Worm (Caenorhabditis elegans) whole organism, L1 larva: Measurements from ENCODE around the gene F26C11.1.

Experiments
- C04F5.9 ChIP-seq: sonication (generic microtip); optimal IDR thresholded peaks from 2 replicates; lab custom pipeline; 2016; ENCODE audit warnings: missing genetic modification characterization, missing compliant biosample characterization
- F16B12.6 ChIP-seq: fragments of 150-350 bp; optimal IDR thresholded peaks from 2 replicates; lab custom pipeline; 2014; ENCODE audit warnings: missing biosample characterization, missing genetic modification characterization
- Y116A8C.19 ChIP-seq: sonication (generic microtip); optimal IDR thresholded peaks from 2 replicates; lab custom pipeline; 2016; ENCODE audit warnings: missing compliant biosample characterization, missing genetic modification characterization, borderline replicate concordance
- aly-2 ChIP-seq: fragments of 150-350 bp; optimal IDR thresholded peaks from 2 replicates; lab custom pipeline; 2014; ENCODE audit warnings: missing biosample characterization, missing genetic modification characterization
- ama-1 ChIP-seq: fragments of 150-350 bp; optimal IDR thresholded peaks from 2 replicates; lab custom pipeline; 2014
- blmp-1 ChIP-seq: fragments of 150-350 bp; optimal IDR thresholded peaks from 2 replicates; lab custom pipeline; 2014; ENCODE audit warnings: missing biosample characterization, missing genetic modification characterization
- ceh-63 ChIP-seq: fragments of 200-800 bp; sonication (Bioruptor generic); optimal IDR thresholded peaks from 2 replicates; lab custom pipeline; 2018; ENCODE audit warnings: mild to moderate bottlenecking, missing genetic modification characterization, missing compliant biosample characterization
- ceh-82 ChIP-seq, 3 experiments: fragments of 150-350 bp in 1 of 3; sonication (generic microtip) in 2 of 3; optimal IDR thresholded peaks; 2 replicates each; lab custom pipeline; 2014 to 2017; ENCODE audit warnings: missing biosample characterization in 3 of 3, missing genetic modification characterization in 3 of 3
- ceh-90 ChIP-seq: sonication (generic microtip); optimal IDR thresholded peaks from 2 replicates; lab custom pipeline; 2016; ENCODE audit warnings: missing genetic modification characterization, missing compliant biosample characterization
- ces-1 ChIP-seq: fragments of 150-350 bp; optimal IDR thresholded peaks from 2 replicates; lab custom pipeline; 2014; ENCODE audit warnings: missing biosample characterization, missing genetic modification reagents, missing genetic modification characterization
- dpl-1 ChIP-seq, 3 experiments: fragments of 150-350 bp in 2 of 3; sonication (generic microtip) in 1 of 3; optimal IDR thresholded peaks; 2 replicates each; lab custom pipeline; 2014 to 2017; ENCODE audit warnings: missing biosample characterization in 3 of 3, missing genetic modification characterization in 3 of 3, missing genetic modification reagents in 3 of 3
- dsc-1 ChIP-seq: sonication (generic microtip); optimal IDR thresholded peaks from 2 replicates; lab custom pipeline; 2016; ENCODE audit warnings: mild to moderate bottlenecking, missing genetic modification characterization, missing compliant biosample characterization
- efl-1 ChIP-seq, 4 experiments: fragments of 150-350 bp; optimal IDR thresholded peaks in 3 of 4; peaks in 1 of 4; 1 replicate in 1 of 4; 2 replicates in 3 of 4; lab custom pipeline; 2014; ENCODE audit warnings: missing biosample characterization in 2 of 4, missing genetic modification characterization in 2 of 4, missing genetic modification reagents in 2 of 4
- elt-2 ChIP-seq: sonication (generic microtip); optimal IDR thresholded peaks from 2 replicates; lab custom pipeline; 2016; ENCODE audit warnings: missing genetic modification characterization, mild to moderate bottlenecking, inconsistent platforms, missing compliant biosample characterization, missing genetic modification reagents
- fkh-10 ChIP-seq: sonication (generic microtip); optimal IDR thresholded peaks from 2 replicates; lab custom pipeline; 2017; ENCODE audit warnings: missing biosample characterization, missing genetic modification reagents, missing genetic modification characterization
- fkh-4 ChIP-seq: sonication (generic microtip); optimal IDR thresholded peaks from 2 replicates; lab custom pipeline; 2016; ENCODE audit warnings: missing compliant biosample characterization, missing genetic modification characterization, borderline replicate concordance
- fkh-8 ChIP-seq: sonication (generic microtip); optimal IDR thresholded peaks from 2 replicates; lab custom pipeline; 2016; ENCODE audit warnings: mild to moderate bottlenecking, missing genetic modification characterization, missing compliant biosample characterization
- hlh-17 ChIP-seq: fragments of 200-800 bp; sonication (Bioruptor generic); optimal IDR thresholded peaks from 2 replicates; lab custom pipeline; 2018; ENCODE audit warnings: missing genetic modification characterization, mild to moderate bottlenecking, missing compliant biosample characterization, moderate library complexity, borderline replicate concordance
- irx-1 ChIP-seq: sonication (generic microtip); optimal IDR thresholded peaks from 2 replicates; lab custom pipeline; 2016; ENCODE audit warnings: missing genetic modification characterization, missing compliant biosample characterization
- isw-1 ChIP-seq: fragments of 200-800 bp; sonication (Bioruptor generic); IDR thresholded peaks from 2 replicates; pipeline ENCODE4 v1.3.6; 2022; ENCODE audit warnings: missing genetic modification characterization, missing compliant biosample characterization
- jun-1 ChIP-seq: fragments of 150-350 bp; optimal IDR thresholded peaks from 2 replicates; lab custom pipeline; 2014; ENCODE audit warnings: missing biosample characterization, missing genetic modification reagents, missing genetic modification characterization
- lin-13 ChIP-seq: fragments of 150-350 bp; optimal IDR thresholded peaks from 2 replicates; lab custom pipeline; 2014; ENCODE audit warnings: missing biosample characterization, missing genetic modification reagents, missing genetic modification characterization
- lin-14 ChIP-seq: fragments of 200-800 bp; sonication (Bioruptor generic); optimal IDR thresholded peaks from 2 replicates; lab custom pipeline; 2018; ENCODE audit warnings: mild to moderate bottlenecking, missing genetic modification characterization, moderate library complexity, missing compliant biosample characterization
- lin-15B ChIP-seq: fragments of 150-350 bp; sonication (generic microtip); optimal IDR thresholded peaks from 3 replicates; lab custom pipeline; 2014; ENCODE audit warnings: missing biosample characterization, missing genetic modification characterization
- lin-35 ChIP-seq, 2 experiments: fragments of 150-350 bp; optimal IDR thresholded peaks; 2 replicates each; lab custom pipeline; 2014; ENCODE audit warnings: missing biosample characterization in 2 of 2, missing genetic modification characterization in 2 of 2, missing genetic modification reagents in 2 of 2
- lin-39 ChIP-seq: fragments of 150-350 bp; optimal IDR thresholded peaks from 2 replicates; lab custom pipeline; 2014; ENCODE audit warnings: missing biosample characterization, missing genetic modification reagents, missing genetic modification characterization
- lir-3 ChIP-seq: sonication (generic microtip); optimal IDR thresholded peaks from 2 replicates; lab custom pipeline; 2016; ENCODE audit warnings: mild to moderate bottlenecking, missing genetic modification characterization, moderate library complexity, missing compliant biosample characterization; ENCODE audit not compliant: poor library complexity
- lsy-2 ChIP-seq, 2 experiments: fragments of 150-350 bp; optimal IDR thresholded peaks; 2 replicates each; lab custom pipeline; 2014; ENCODE audit warnings: missing biosample characterization in 2 of 2, missing genetic modification characterization in 2 of 2
- mab-9 ChIP-seq: fragments of 200-800 bp; sonication (Bioruptor generic); IDR thresholded peaks from 2 replicates; pipeline ENCODE4 v1.3.6; 2022; ENCODE audit warnings: missing genetic modification reagents, missing genetic modification characterization, missing compliant biosample characterization
- mdl-1 ChIP-seq, 2 experiments: fragments of 150-350 bp; optimal IDR thresholded peaks; 2 replicates each; lab custom pipeline; 2014 to 2017; ENCODE audit warnings: missing biosample characterization in 2 of 2, missing genetic modification characterization in 2 of 2, inconsistent platforms in 1 of 2
- nhr-11 ChIP-seq: fragments of 150-350 bp; optimal IDR thresholded peaks from 2 replicates; lab custom pipeline; 2014; ENCODE audit warnings: missing biosample characterization, missing genetic modification characterization
- nhr-12 ChIP-seq: sonication (generic microtip); optimal IDR thresholded peaks from 2 replicates; lab custom pipeline; 2017; ENCODE audit warnings: missing biosample characterization, missing genetic modification characterization
- nhr-19 ChIP-seq: fragments of 200-800 bp; sonication (Bioruptor generic); conservative IDR thresholded peaks from 2 replicates; pipeline ENCODE4 v1.3.6; 2022; ENCODE audit warnings: missing genetic modification characterization, missing compliant biosample characterization
- nhr-20 ChIP-seq: sonication (generic microtip); optimal IDR thresholded peaks from 2 replicates; lab custom pipeline; 2016; ENCODE audit warnings: mild to moderate bottlenecking, missing genetic modification characterization, missing compliant biosample characterization
- nhr-28 ChIP-seq: fragments of 150-350 bp; optimal IDR thresholded peaks from 2 replicates; lab custom pipeline; 2014; ENCODE audit warnings: missing biosample characterization, missing genetic modification characterization
- nhr-47 ChIP-seq: sonication (generic microtip); optimal IDR thresholded peaks from 2 replicates; lab custom pipeline; 2016; ENCODE audit warnings: mild to moderate bottlenecking, missing genetic modification characterization, moderate library complexity, missing compliant biosample characterization
- nhr-71 ChIP-seq: sonication (generic microtip); optimal IDR thresholded peaks from 2 replicates; lab custom pipeline; 2016; ENCODE audit warnings: mild to moderate bottlenecking, missing genetic modification characterization, moderate library complexity, missing compliant biosample characterization
- nhr-76 ChIP-seq: sonication (generic microtip); optimal IDR thresholded peaks from 2 replicates; lab custom pipeline; 2017; ENCODE audit warnings: missing biosample characterization, missing genetic modification characterization
- nhr-77 ChIP-seq: fragments of 150-350 bp; optimal IDR thresholded peaks from 2 replicates; lab custom pipeline; 2014; ENCODE audit warnings: missing biosample characterization, missing genetic modification characterization
- nhr-85 ChIP-seq: sonication (generic microtip); peaks from one replicate; lab custom pipeline; 2016; ENCODE audit warnings: missing genetic modification characterization, inconsistent platforms, missing compliant biosample characterization
- pax-3 ChIP-seq: fragments of 200-800 bp; sonication (Bioruptor generic); optimal IDR thresholded peaks from 2 replicates; lab custom pipeline; 2018; ENCODE audit warnings: mild to moderate bottlenecking, missing genetic modification characterization, moderate library complexity, missing compliant biosample characterization
- rnt-1 ChIP-seq: sonication (generic microtip); optimal IDR thresholded peaks from 2 replicates; lab custom pipeline; 2016; ENCODE audit warnings: mild to moderate bottlenecking, missing genetic modification characterization, moderate library complexity, missing compliant biosample characterization
- snu-23 ChIP-seq: sonication (generic microtip); optimal IDR thresholded peaks from 2 replicates; lab custom pipeline; 2016; ENCODE audit warnings: missing genetic modification characterization, missing compliant biosample characterization
- sptf-1 ChIP-seq: fragments of 150-350 bp; optimal IDR thresholded peaks from 2 replicates; lab custom pipeline; 2014; ENCODE audit warnings: missing biosample characterization, missing genetic modification characterization
- swsn-7 ChIP-seq: sonication (generic microtip); optimal IDR thresholded peaks from 2 replicates; lab custom pipeline; 2016; ENCODE audit warnings: missing genetic modification characterization, missing compliant biosample characterization
- tbx-2 ChIP-seq: sonication (generic microtip); optimal IDR thresholded peaks from 2 replicates; lab custom pipeline; 2016; ENCODE audit warnings: missing genetic modification characterization, missing compliant biosample characterization
- tlp-1 ChIP-seq: fragments of 150-350 bp; optimal IDR thresholded peaks from 2 replicates; lab custom pipeline; 2014; ENCODE audit warnings: missing biosample characterization, missing genetic modification characterization
- unc-62 ChIP-seq: fragments of 150-350 bp; optimal IDR thresholded peaks from 2 replicates; lab custom pipeline; 2014; ENCODE audit warnings: missing biosample characterization, missing genetic modification reagents, missing genetic modification characterization
- unc-86 ChIP-seq: sonication (generic microtip); optimal IDR thresholded peaks from 2 replicates; lab custom pipeline; 2016; ENCODE audit warnings: missing genetic modification characterization, missing compliant biosample characterization
- unc-98 ChIP-seq: fragments of 200-800 bp; sonication (Bioruptor generic); IDR thresholded peaks from 2 replicates; pipeline ENCODE4 v1.3.6; 2022; ENCODE audit warnings: missing genetic modification characterization, missing compliant biosample characterization
- xbp-1 ChIP-seq: sonication (generic microtip); optimal IDR thresholded peaks from 2 replicates; lab custom pipeline; 2016; ENCODE audit warnings: missing genetic modification characterization, missing compliant biosample characterization
- ztf-11 ChIP-seq, 2 experiments: sonication (generic microtip); optimal IDR thresholded peaks; 2 replicates each; lab custom pipeline; 2016 to 2017; ENCODE audit warnings: missing genetic modification characterization in 2 of 2, missing biosample characterization in 1 of 2, missing compliant biosample characterization in 1 of 2
- ztf-4 ChIP-seq: fragments of 150-350 bp; optimal IDR thresholded peaks from 2 replicates; lab custom pipeline; 2014; ENCODE audit warnings: missing biosample characterization, missing genetic modification characterization

The F26C11.1 gene

ce11 chrII:9931012-9931411 lies 36.5 kb downstream of the F26C11.1 start:
- TF ChIP-seq irx-1 (peak; percentile 39), sptf-1 (tag; lab: Kevin White, UChicago) (no peak), fkh-8 (tag; lab: Kevin White, UChicago) (peak; percentile 57), C04F5.9 (tag; lab: Kevin White, UChicago) (peak; percentile 9), isw-1 (GFP tag; lab: Robert Waterston, UW) (peak; percentile 63), lir-3 (tag; lab: Kevin White, UChicago) (peak; percentile 78), mab-9 (GFP tag; lab: Robert Waterston, UW) (0 out of 2 replicates have a peak, but pooled peaks have one; percentile 21), ama-1 (lab: Kevin White, UChicago) (no peak), fkh-10 (no peak), elt-2 (tag; lab: Kevin White, UChicago) (no peak), nhr-76 (no peak), nhr-47 (tag; lab: Kevin White, UChicago) (peak; percentile 68), lin-39 (tag; lab: Kevin White, UChicago) (no peak), jun-1 (tag; lab: Kevin White, UChicago) (peak; percentile 18), lin-13 (peak; percentile 18), nhr-12 (tag; lab: Kevin White, UChicago) (no peak), nhr-20 (tag; lab: Kevin White, UChicago) (peak; percentile 46), rnt-1 (tag; lab: Kevin White, UChicago) (peak; percentile 84), unc-62 (GFP tag; lab: Kevin White, UChicago) (no peak), mdl-1 (tag; optimal IDR thresholded peaks at IDR 0.05; lab: Kevin White, UChicago) (peak in 1 of 2 experiments; percentile 1), blmp-1 (tag; lab: Kevin White, UChicago) (no peak), lin-14 (GFP tag; lab: Kevin White, UChicago) (peak; percentile 82), Y116A8C.19 (no peak), lin-15B (tag; lab: Kevin White, UChicago) (peak; percentile 48), pax-3 (tag; lab: Kevin White, UChicago) (peak; percentile 41), ztf-4 (no peak), F16B12.6 (no peak), dpl-1 (GFP tag; optimal IDR thresholded peaks at IDR 0.05; lab: Kevin White, UChicago) (peak; percentile 25 to 45 (median 37)), dsc-1 (tag; lab: Kevin White, UChicago) (peak; percentile 35), nhr-71 (tag; lab: Kevin White, UChicago) (peak; percentile 82), ceh-82 (tag; optimal IDR thresholded peaks at IDR 0.05; lab: Kevin White, UChicago) (peak in 1 of 3 experiments; percentile 18), aly-2 (no peak), xbp-1 (tag; lab: Kevin White, UChicago) (peak; percentile 36), hlh-17 (GFP tag; lab: Kevin White, UChicago) (no peak), tlp-1 (tag; lab: Kevin White, UChicago) (no peak), ces-1 (no peak), tbx-2 (tag; lab: Kevin White, UChicago) (peak; percentile 68), nhr-11 (tag; lab: Kevin White, UChicago) (peak; percentile 23), efl-1 (optimal IDR thresholded peaks at IDR 0.05; lab: Kevin White, UChicago) (peak; percentile 60 to 70), efl-1 (GFP tag; optimal IDR thresholded peaks at IDR 0.05 in 1 of 2; lab: Kevin White, UChicago) (peak; percentile 39 to 95), nhr-77 (peak; percentile 6), fkh-4 (tag; lab: Kevin White, UChicago) (no peak), swsn-7 (tag; lab: Kevin White, UChicago) (peak; percentile 44), unc-98 (GFP tag; lab: Robert Waterston, UW) (peak; percentile 55; the same call in 1 of the 2 replicates), lsy-2 (tag; optimal IDR thresholded peaks at IDR 0.05; lab: Kevin White, UChicago) (peak; percentile 24 to 57), nhr-19 (GFP tag; lab: Robert Waterston, UW) (peak; percentile 57), nhr-85 (tag; lab: Kevin White, UChicago) (peak; percentile 63), snu-23 (GFP tag; lab: Kevin White, UChicago) (peak; percentile 59), unc-86 (tag; lab: Kevin White, UChicago) (peak; percentile 51), nhr-28 (tag; lab: Kevin White, UChicago) (no peak), ceh-90 (peak; percentile 68), ceh-63 (GFP tag; lab: Kevin White, UChicago) (no peak), lin-35 (GFP tag; optimal IDR thresholded peaks at IDR 0.05; lab: Kevin White, UChicago) (peak; percentile 33 to 41), ztf-11 (tag; optimal IDR thresholded peaks at IDR 0.05; lab: Kevin White, UChicago) (peak in 1 of 2 experiments; percentile 65)
